Worm (Caenorhabditis elegans): ENCODE measurements around the gene sri-51.
"Not testable (repeated sequence)": the region's sequence is repeated elsewhere in the genome, so short reads cannot be mapped to it uniquely, and the experiment has no call there.

sri-51 gene

DNA sequence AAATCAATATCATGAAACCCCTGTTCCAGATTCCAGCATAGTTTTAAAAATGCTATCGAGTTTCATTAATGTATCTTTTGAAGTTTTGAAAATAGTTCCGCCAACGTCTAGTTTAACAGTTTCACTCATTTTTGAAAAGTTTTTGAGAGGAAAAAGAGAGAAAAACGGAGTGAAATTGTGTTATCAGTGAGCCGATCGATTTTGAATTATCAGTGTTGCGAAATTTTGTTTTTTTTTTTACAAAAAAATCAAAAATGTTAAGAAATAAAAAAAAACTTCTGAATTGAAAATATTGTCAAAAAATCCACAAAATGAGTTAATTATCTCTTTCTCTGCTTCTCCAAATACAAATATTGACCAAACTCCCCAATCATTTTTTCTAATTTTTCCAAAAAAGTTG is 23.8 kb upstream of the sri-51 start, which contains the start of gene ZC239.13:
TSS of gene ZC239.13 (minus strand) at position 154 of the 400 bp plus-strand sequence.
- TF ChIP-seq him-1 (tag; optimal IDR thresholded peaks at IDR 0.05) (no peak), W03F9.2 (tag; optimal IDR thresholded peaks at IDR 0.05) (no peak), dao-5 (tag; optimal IDR thresholded peaks at IDR 0.05) (no peak)

DNA sequence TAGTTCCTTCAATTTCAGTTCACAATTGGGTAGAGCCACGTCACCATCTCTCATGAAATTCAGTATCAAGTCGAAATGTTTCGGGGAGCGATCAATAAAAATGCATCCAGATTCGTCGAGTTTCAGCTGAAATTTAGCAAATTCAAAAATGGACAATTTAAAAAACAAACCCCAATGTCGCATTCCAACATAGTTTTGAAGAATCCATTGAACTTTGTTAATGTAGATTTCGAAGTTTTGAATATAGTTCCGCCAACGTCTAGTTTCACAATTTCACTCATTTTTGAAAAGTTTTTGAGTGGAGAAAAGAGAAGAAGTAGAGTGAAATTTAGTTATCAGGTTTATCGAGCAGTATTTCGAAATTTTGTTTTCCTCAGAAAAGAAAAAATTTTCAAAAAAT is 22.8 kb upstream of the sri-51 start, which contains the start of gene ZC239.14:
TSS of gene ZC239.14 (minus strand) at position 305 of the 400 bp plus-strand sequence.
- TF ChIP-seq him-1 (tag; optimal IDR thresholded peaks at IDR 0.05): no peak
- TF ChIP-seq dao-5 (tag; optimal IDR thresholded peaks at IDR 0.05): no peak
- no peak for TF ChIP-seq W03F9.2 (tag; optimal IDR thresholded peaks at IDR 0.05)

DNA sequence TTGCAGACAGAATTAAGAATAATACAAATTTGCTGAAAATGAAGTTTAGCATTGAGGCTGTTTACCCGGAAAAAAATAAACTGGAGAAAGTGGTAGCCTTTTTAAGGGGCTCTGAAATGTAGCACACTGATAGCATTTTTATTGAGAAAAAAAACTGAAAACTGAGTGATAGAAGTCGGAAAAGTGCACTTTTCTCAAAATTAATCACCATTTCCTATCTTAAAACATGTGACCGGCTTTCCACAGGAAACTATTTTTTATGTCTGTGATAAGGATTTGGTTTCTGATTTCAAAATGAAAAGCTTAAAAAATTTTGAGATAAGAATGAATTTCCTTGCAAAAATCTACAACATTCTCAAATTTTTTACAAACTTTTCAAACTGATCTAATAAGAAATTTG is 21.8 kb upstream of the sri-51 start, which contains the start of gene ZC239.22:
TSS of gene ZC239.22 (minus strand) at position 101 of the 400 bp plus-strand sequence.
- TF ChIP-seq him-1 (tag; optimal IDR thresholded peaks at IDR 0.05): no peak
- no peak for TF ChIP-seq dao-5 (tag; optimal IDR thresholded peaks at IDR 0.05)
- no peak for TF ChIP-seq W03F9.2 (tag; optimal IDR thresholded peaks at IDR 0.05)

DNA sequence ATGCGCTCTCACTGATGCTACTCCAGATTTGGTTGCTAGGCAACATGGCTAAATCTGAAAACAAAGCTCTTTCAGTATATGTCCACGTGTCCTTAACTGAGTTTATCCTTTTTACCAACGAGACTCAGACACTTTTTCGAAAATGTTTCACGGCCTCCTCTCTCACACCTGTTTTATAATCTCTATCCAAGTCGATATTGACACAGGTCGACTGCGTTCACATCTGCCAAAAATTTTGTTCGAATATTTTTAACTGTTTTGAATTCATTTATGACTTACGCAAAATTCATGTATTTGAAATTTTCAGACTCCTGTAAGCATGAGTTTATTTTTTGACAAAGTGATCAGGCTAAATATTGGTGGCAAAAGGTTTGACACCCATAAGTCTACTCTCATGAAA is 16.9 kb upstream of the sri-51 start, which contains the start of gene ZC239.3:
TSS of gene ZC239.3 (plus strand) at position 301 of the 400 bp plus-strand sequence.
- not testable (repeated sequence) for TF ChIP-seq dao-5, him-1, W03F9.2 (tag; optimal IDR thresholded peaks at IDR 0.05)

DNA sequence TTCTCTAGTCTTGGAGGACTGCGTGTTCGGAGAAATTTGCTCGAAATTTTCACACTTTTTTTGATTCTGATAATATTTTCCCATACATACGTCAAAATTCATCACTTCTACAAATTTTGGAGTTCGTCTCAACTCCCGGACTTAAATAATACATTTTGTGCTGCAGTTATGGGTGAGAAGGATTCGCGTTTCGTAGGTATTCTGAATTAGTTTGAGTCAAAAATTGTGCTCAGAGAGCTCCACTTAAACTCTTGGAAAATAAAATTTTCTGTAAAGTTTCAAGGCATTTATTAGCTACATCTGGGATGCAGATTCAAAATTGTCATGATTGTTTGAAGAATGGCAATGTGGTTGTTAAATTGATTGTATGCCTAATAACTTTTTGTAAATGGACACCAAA is 15.0 kb upstream of the sri-51 start, which contains the start of gene ZC239.4:
TSS of gene ZC239.4 (plus strand) at position 301 of the 400 bp plus-strand sequence.
- TF ChIP-seq dao-5 (tag; optimal IDR thresholded peaks at IDR 0.05) (no peak), him-1 (tag; optimal IDR thresholded peaks at IDR 0.05) (no peak), W03F9.2 (tag; optimal IDR thresholded peaks at IDR 0.05) (no peak)

DNA sequence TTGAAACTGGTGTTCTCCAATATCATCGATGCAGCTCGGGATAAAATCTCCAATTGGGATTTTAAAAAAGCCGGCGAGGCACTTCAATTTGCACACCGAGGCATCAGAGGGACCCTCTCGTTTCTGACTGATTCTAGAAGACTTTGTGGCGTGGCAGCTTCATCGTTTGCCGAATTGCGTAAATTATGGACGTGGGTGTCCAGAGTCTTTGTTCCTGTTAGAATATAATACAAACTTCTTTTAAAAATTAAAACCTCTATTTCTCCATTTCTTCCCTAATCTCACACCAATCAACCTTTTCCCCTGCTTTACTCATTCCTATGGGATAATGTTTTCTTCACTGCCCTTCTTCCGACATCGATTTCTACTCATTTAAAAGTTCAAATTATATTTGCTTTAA is 11.5 kb upstream of the sri-51 start, which contains the start of gene ZC239.5:
TSS of gene ZC239.5 (plus strand) at position 301 of the 400 bp plus-strand sequence.
- TF ChIP-seq him-1 (tag; optimal IDR thresholded peaks at IDR 0.05) (no peak), W03F9.2 (tag; optimal IDR thresholded peaks at IDR 0.05) (no peak), dao-5 (tag; optimal IDR thresholded peaks at IDR 0.05) (no peak)

DNA sequence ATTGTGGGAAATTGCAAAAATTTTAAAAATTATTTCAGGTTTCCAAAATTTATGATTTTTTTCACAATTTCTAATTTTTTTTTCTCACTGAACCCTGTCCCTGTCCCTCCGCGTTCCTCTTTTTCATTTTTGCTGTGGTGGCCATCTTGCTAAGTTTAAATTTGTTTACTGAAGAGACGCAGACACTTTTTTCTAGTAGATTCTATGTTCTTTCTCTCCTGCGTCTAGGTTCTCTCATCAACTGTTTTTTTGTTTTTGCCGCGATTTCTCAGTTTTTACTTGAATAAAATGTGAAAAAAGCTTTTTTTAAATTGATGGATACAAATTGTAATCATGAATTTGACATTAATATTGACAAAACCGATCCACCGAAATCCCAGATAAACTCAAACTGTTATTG is 10.4 kb upstream of the sri-51 start, which contains the start of gene ZC239.6:
TSS of gene ZC239.6 (plus strand) at position 381 of the 400 bp plus-strand sequence.
- TF ChIP-seq W03F9.2 (tag; optimal IDR thresholded peaks at IDR 0.05) (no peak), him-1 (tag; optimal IDR thresholded peaks at IDR 0.05) (no peak), dao-5 (tag; optimal IDR thresholded peaks at IDR 0.05) (no peak)

DNA sequence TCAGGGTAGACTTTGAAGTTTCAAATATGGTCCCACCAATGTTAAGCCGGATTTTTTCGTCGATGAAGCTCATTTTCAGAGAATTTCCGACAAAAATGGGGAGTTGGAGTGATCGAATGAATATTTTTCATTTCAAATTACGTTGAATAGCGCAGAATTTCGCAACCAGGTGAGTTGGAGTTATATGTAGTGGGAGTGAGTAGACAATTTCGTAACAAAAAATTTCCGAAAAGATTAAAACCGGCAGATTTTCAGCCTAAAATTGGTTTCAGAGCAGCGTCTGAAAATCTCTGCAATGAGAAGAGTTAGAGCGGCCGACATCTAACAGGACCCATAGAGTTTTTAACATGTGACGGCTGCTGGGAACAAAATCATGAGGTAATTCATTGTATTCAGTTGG is 9.8 kb upstream of the sri-51 start, which contains the start of gene sdz-35:
TSS of gene sdz-35 (minus strand) at position 101 of the 400 bp plus-strand sequence.
- TF ChIP-seq dao-5 (tag; optimal IDR thresholded peaks at IDR 0.05) (no peak), W03F9.2 (tag; optimal IDR thresholded peaks at IDR 0.05) (no peak), him-1 (tag; optimal IDR thresholded peaks at IDR 0.05) (no peak)

DNA sequence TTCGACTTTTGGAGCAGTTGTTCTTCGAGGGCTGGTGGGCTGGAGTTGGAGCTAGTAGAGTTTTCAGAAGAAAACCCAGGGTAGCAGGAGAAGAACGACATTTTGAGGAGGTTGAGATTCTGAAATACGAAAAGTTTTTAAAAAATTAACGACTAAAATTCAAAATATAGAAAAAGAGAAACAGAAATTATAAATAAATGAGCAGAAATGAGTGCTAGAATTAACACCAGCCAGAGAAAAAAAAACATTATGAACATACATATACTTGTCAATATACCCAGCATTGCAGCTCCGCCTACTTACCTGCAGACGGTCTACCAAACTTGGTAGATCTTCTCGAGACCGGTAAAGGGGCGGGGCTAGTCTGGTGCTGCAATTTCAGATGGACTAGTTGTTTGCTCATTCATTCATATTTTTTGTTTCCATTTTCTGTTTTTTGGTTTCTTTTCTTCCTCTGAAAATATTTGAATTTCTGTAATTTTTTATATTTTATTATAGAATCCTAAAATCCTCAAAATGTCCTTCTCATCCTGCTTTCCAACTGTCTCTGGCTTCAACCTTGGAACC is 7.6 kb upstream of the sri-51 start, which contains the start of the genes ZC239.20 and ZC239.21:
TSS of gene ZC239.20 (minus strand) at position 101 of the 567 bp plus-strand sequence.
TSS of gene ZC239.21 (plus strand) at position 517 of the 567 bp plus-strand sequence.
- TF ChIP-seq him-1 (tag; optimal IDR thresholded peaks at IDR 0.05) (no peak), dao-5 (tag; optimal IDR thresholded peaks at IDR 0.05) (no peak), W03F9.2 (tag; optimal IDR thresholded peaks at IDR 0.05) (no peak)

DNA sequence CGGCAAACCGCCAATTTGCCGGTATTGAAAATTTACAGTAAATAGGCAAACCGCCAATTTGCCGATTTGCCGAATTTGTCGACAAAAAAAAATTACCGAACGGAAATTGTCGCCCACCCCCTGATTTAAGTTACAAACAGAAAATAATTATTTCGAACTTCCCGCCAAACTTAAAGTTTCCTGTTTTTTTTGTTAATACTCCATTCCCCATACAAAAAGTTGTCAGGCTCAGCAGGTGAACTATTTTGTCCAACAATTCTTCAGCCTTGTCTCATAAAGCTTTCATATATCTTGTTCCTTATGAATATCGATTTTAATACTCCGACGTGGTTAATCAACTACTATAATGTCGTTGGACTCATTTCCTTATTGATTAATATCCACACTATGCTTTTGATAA is 4.5 kb upstream of the sri-51 start, which contains the start of gene sri-50:
TSS of gene sri-50 (plus strand) at position 301 of the 400 bp plus-strand sequence.
- TF ChIP-seq dao-5 (tag; optimal IDR thresholded peaks at IDR 0.05) (no peak), W03F9.2 (tag; optimal IDR thresholded peaks at IDR 0.05) (no peak), him-1 (tag; optimal IDR thresholded peaks at IDR 0.05) (no peak)

DNA sequence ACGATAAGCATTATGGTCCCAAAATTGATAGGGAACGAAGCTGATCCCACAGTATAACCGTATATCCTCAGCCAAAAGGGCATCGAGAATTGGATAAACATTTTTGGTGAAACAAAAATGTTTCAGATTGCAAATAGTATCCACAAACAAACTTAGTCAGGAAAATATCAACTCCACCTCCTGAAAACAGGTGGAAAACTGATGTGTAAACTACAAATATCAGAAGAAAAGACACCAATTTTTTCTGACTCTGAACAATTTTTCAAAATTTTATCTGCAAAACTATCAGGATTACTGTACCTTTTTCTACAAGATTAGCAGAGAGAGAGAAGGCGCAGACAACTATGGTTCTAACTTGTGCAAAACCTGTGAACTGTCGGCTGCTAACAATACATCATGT is 3.6 kb upstream of the sri-51 start, which contains the start of gene sri-53:
TSS of gene sri-53 (minus strand) at position 101 of the 400 bp plus-strand sequence.
- TF ChIP-seq W03F9.2 (tag; optimal IDR thresholded peaks at IDR 0.05) (no peak), dao-5 (tag; optimal IDR thresholded peaks at IDR 0.05) (no peak), him-1 (tag; optimal IDR thresholded peaks at IDR 0.05) (no peak)

DNA sequence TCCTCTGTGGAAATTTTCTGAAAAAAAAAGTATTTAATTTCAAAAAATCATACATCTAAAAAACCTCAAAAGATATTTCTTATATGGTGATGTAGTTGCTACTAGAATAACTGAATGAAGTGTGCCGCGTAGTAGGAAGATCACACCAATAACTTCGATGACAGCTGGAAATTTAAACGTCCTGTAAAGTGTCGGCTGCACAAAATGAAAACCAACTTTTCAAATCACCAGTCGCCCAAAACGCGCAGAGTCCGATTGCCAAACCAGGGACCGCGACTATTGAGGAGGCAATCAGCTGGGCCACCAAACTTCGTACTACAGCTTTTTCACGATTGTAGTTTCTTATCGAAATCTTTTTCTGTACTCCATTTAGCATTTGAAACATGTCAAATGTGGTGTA is 2.3 kb upstream of the sri-51 start, which contains the start of gene sri-48:
TSS of gene sri-48 (minus strand) at position 101 of the 400 bp plus-strand sequence.
- TF ChIP-seq dao-5, W03F9.2, him-1 (tag; optimal IDR thresholded peaks at IDR 0.05): not testable (repeated sequence)

DNA sequence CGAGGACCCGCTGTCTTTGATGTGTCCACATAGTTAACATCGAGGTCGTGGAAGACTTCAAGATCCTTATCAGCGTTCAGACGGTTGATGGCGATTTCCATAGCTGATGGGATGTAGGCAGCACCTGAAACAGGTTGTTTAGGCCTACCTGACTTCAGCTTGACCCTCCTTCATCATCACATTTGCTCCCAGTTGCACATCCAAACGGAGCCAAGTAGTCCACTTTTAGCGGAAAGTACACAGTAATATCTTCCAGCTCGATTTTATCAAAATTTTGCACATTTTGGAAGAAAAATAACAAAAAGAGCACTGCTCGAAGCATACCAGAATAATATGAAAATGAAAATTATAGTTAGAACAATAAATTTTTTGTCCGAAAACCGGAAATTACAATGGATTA is 1.9 kb downstream of the sri-51 start, which contains the start of gene gcy-15:
TSS of gene gcy-15 (minus strand) at position 101 of the 400 bp plus-strand sequence.
- TF ChIP-seq W03F9.2 (tag; optimal IDR thresholded peaks at IDR 0.05) (no peak), him-1 (tag; optimal IDR thresholded peaks at IDR 0.05) (no peak), dao-5 (tag; optimal IDR thresholded peaks at IDR 0.05) (no peak)

DNA sequence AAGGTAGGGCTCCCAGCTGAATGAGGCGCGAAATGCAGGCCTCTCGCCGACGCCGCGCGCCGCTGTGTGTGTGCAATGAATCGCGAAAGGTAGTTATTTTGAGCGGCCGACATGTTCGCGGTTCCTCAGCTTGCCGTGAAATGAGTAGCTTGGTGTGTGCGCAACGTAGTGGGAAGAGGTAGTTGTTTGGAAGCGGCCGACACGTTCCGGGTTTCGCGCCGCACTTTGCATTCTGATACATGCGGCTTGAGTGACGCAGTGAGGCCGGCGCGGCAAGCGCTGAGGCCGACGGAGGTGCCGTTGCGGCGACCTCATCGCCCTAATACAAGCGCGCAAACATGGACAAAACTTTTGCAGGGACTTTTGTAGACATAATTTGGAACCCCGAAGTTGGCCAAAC is 3.2 kb downstream of the sri-51 start:
- TF ChIP-seq dao-5 (tag; optimal IDR thresholded peaks at IDR 0.05) (no peak), him-1 (tag; optimal IDR thresholded peaks at IDR 0.05) (no peak), W03F9.2 (tag; optimal IDR thresholded peaks at IDR 0.05) (no peak)
